Worm (Caenorhabditis elegans) whole organism, L2 larva: ENCODE data around the gene cest-6.
A peak's percentile ranks its signal among the peaks of the same experiment; 100 is the strongest.

Source experiments
- Y55F3AM.14 ChIP-seq: fragments of 200-800 bp; sonication (Bioruptor generic); optimal IDR thresholded peaks from 2 replicates; lab custom pipeline; 2018; ENCODE audit warnings: mild to moderate bottlenecking, missing genetic modification characterization, missing compliant biosample characterization
- ama-1 ChIP-seq: fragments of 150-350 bp; optimal IDR thresholded peaks from 2 replicates; lab custom pipeline; 2018; ENCODE audit warnings: inconsistent platforms
- ceh-82 ChIP-seq: fragments of 150-350 bp; optimal IDR thresholded peaks from 2 replicates; lab custom pipeline; 2014; ENCODE audit warnings: missing biosample characterization, missing genetic modification characterization
- dmd-4 ChIP-seq: sonication (generic microtip); optimal IDR thresholded peaks from 2 replicates; lab custom pipeline; 2017; ENCODE audit warnings: missing biosample characterization, missing genetic modification characterization
- lin-39 ChIP-seq: fragments of 150-350 bp; optimal IDR thresholded peaks from 2 replicates; lab custom pipeline; 2014; ENCODE audit warnings: missing biosample characterization, missing genetic modification reagents, missing genetic modification characterization
- mab-5 ChIP-seq: fragments of 150-350 bp; optimal IDR thresholded peaks from 2 replicates; lab custom pipeline; 2014; ENCODE audit warnings: missing biosample characterization, missing genetic modification characterization
- nhr-10 ChIP-seq: sonication (generic microtip); optimal IDR thresholded peaks from 2 replicates; lab custom pipeline; 2017; ENCODE audit warnings: missing biosample characterization, missing genetic modification characterization
- nhr-11 ChIP-seq: fragments of 150-350 bp; optimal IDR thresholded peaks from 2 replicates; lab custom pipeline; 2014; ENCODE audit warnings: missing biosample characterization, missing genetic modification characterization
- nhr-237 ChIP-seq: fragments of 150-350 bp; optimal IDR thresholded peaks from 2 replicates; lab custom pipeline; 2014; ENCODE audit warnings: missing biosample characterization, missing genetic modification characterization
- snpc-4 ChIP-seq: fragments of 150-350 bp; optimal IDR thresholded peaks from 2 replicates; lab custom pipeline; 2014; ENCODE audit warnings: missing biosample characterization, missing genetic modification characterization
- unc-55 ChIP-seq: fragments of 150-350 bp; sonication (generic microtip); optimal IDR thresholded peaks from 3 replicates; lab custom pipeline; 2014; ENCODE audit warnings: missing biosample characterization, missing genetic modification reagents, missing genetic modification characterization
- ztf-1 ChIP-seq: fragments of 200-800 bp; sonication (Bioruptor generic); conservative IDR thresholded peaks from 2 replicates; pipeline ENCODE4 v1.3.6; 2022; ENCODE audit warnings: missing genetic modification characterization, missing compliant biosample characterization
- ztf-11 ChIP-seq: sonication (generic microtip); optimal IDR thresholded peaks from 2 replicates; lab custom pipeline; 2017; ENCODE audit warnings: missing biosample characterization, missing genetic modification characterization
- ztf-4 ChIP-seq: fragments of 150-350 bp; optimal IDR thresholded peaks from 2 replicates; lab custom pipeline; 2014; ENCODE audit warnings: missing biosample characterization, missing genetic modification characterization

ce11 chrIV:6919318-6919717 is 9.0 kb downstream of the cest-6 start, which contains the start of gene ruvb-2:
- TF ChIP-seq nhr-10 (tag; lab: Kevin White, UChicago) (peak; percentile 21), nhr-11 (tag; lab: Kevin White, UChicago) (no peak), snpc-4 (peak; percentile 87), ztf-1 (no peak), ztf-11 (tag; lab: Kevin White, UChicago) (no peak), nhr-237 (no peak), ceh-82 (tag; lab: Kevin White, UChicago) (peak; percentile 65), lin-39 (no peak), dmd-4 (tag; lab: Kevin White, UChicago) (no peak), mab-5 (tag; lab: Kevin White, UChicago) (peak; percentile 72), ama-1 (peak; percentile 56), ztf-4 (tag; lab: Kevin White, UChicago) (peak; percentile 33), unc-55 (GFP tag; lab: Kevin White, UChicago) (peak; percentile 94), Y55F3AM.14 (GFP tag; lab: Kevin White, UChicago) (no peak)
